Fruit fly (Drosophila melanogaster) whole organism, embryonic: Measurements from ENCODE around the gene Setx.

Source experiments
- Ada2b ChIP-seq: fragments of 200-800 bp; sonication (Bioruptor generic); IDR thresholded peaks from 2 replicates; pipeline ENCODE4 v1.3.6; 2022; ENCODE audit warnings: missing biosample characterization, missing genetic modification characterization
- Blimp-1 ChIP-seq: fragments of 200-800 bp; sonication (Bioruptor generic); optimal IDR thresholded peaks from 3 replicates; lab custom pipeline; 2018; ENCODE audit warnings: missing biosample characterization, missing genetic modification characterization, mild to moderate bottlenecking, moderate library complexity, missing genetic modification reagents
- C15 ChIP-seq: fragments of 200-800 bp; sonication (Bioruptor generic); IDR thresholded peaks from 3 replicates; pipeline ENCODE4 v1.3.6; 2022; ENCODE audit warnings: missing biosample characterization, missing genetic modification characterization
- CG11085 ChIP-seq: fragments of 200-800 bp; sonication (Bioruptor generic); IDR thresholded peaks from 2 replicates; pipeline ENCODE4 v1.3.6; 2022; ENCODE audit warnings: missing biosample characterization, missing genetic modification characterization
- CG11560 ChIP-seq: fragments of 200-800 bp; sonication (Bioruptor generic); IDR thresholded peaks from 3 replicates; pipeline ENCODE4 v1.3.6; 2022; ENCODE audit warnings: missing biosample characterization, missing genetic modification characterization
- CG11723 ChIP-seq: fragments of 200-800 bp; sonication (Bioruptor generic); optimal IDR thresholded peaks from 2 replicates; lab custom pipeline; 2017; ENCODE audit warnings: missing biosample characterization, mild to moderate bottlenecking, missing genetic modification characterization
- CG13296 ChIP-seq: fragments of 200-800 bp; sonication (Bioruptor generic); optimal IDR thresholded peaks from 3 replicates; lab custom pipeline; 2018; ENCODE audit warnings: missing biosample characterization, mild to moderate bottlenecking, missing genetic modification characterization
- CG15269 ChIP-seq: fragments of 200-800 bp; sonication (Bioruptor generic); optimal IDR thresholded peaks from 2 replicates; lab custom pipeline; 2018; ENCODE audit warnings: missing biosample characterization, mild to moderate bottlenecking, missing genetic modification characterization, moderate library complexity
- CG15479 ChIP-seq: fragments of 200-800 bp; sonication (Bioruptor generic); optimal IDR thresholded peaks from 3 replicates; lab custom pipeline; 2019; ENCODE audit warnings: missing biosample characterization, mild to moderate bottlenecking, missing genetic modification characterization, moderate library complexity
- CG16779 ChIP-seq: fragments of 200-800 bp; sonication (Bioruptor generic); IDR thresholded peaks from 2 replicates; pipeline ENCODE4 v1.3.6; 2022; ENCODE audit warnings: missing biosample characterization, missing genetic modification characterization
- CG17802 ChIP-seq: fragments of 200-800 bp; sonication (Bioruptor generic); optimal IDR thresholded peaks from 2 replicates; lab custom pipeline; 2018; ENCODE audit warnings: missing biosample characterization, mild to moderate bottlenecking, missing genetic modification characterization, moderate library complexity
- CG2116 ChIP-seq: fragments of 200-800 bp; sonication (Bioruptor generic); optimal IDR thresholded peaks from 3 replicates; lab custom pipeline; 2018; ENCODE audit warnings: missing biosample characterization, mild to moderate bottlenecking, missing genetic modification characterization
- CG2199 ChIP-seq: fragments of 200-800 bp; sonication (Bioruptor generic); IDR thresholded peaks from 3 replicates; pipeline ENCODE4 v1.3.6; 2022; ENCODE audit warnings: missing biosample characterization, missing genetic modification characterization
- CG2202 ChIP-seq: fragments of 200-800 bp; sonication (Bioruptor generic); optimal IDR thresholded peaks from 2 replicates; lab custom pipeline; 2018; ENCODE audit warnings: missing biosample characterization, mild to moderate bottlenecking, missing genetic modification characterization
- CG30403 ChIP-seq: fragments of 200-800 bp; sonication (Bioruptor generic); optimal IDR thresholded peaks from 3 replicates; lab custom pipeline; 2016; ENCODE audit warnings: missing biosample characterization, missing genetic modification characterization
- CG3995 ChIP-seq: fragments of 200-800 bp; sonication (Bioruptor generic); optimal IDR thresholded peaks from 3 replicates; lab custom pipeline; 2016; ENCODE audit warnings: missing biosample characterization, missing genetic modification characterization
- CG4424 ChIP-seq: fragments of 200-800 bp; sonication (Bioruptor generic); optimal IDR thresholded peaks from 3 replicates; lab custom pipeline; 2016; ENCODE audit warnings: missing biosample characterization, missing genetic modification characterization
- CG4730 ChIP-seq: fragments of 200-800 bp; sonication (Bioruptor generic); IDR thresholded peaks from 2 replicates; pipeline ENCODE4 v1.3.6; 2022; ENCODE audit warnings: missing biosample characterization, missing genetic modification characterization
- CG5180 ChIP-seq: fragments of 200-800 bp; sonication (Bioruptor generic); optimal IDR thresholded peaks from 3 replicates; lab custom pipeline; 2017; ENCODE audit warnings: missing biosample characterization, missing genetic modification characterization, mild to moderate bottlenecking, moderate library complexity, missing genetic modification reagents
- CG5245 ChIP-seq: fragments of 200-800 bp; sonication (Bioruptor generic); optimal IDR thresholded peaks from 3 replicates; lab custom pipeline; 2016; ENCODE audit warnings: missing biosample characterization, missing genetic modification characterization
- CG5953 ChIP-seq: fragments of 200-800 bp; sonication (Bioruptor generic); IDR thresholded peaks from 2 replicates; pipeline ENCODE4 v1.3.6; 2022; ENCODE audit warnings: missing biosample characterization, missing genetic modification characterization
- CG6683 ChIP-seq: fragments of 200-800 bp; sonication (Bioruptor generic); optimal IDR thresholded peaks from 2 replicates; lab custom pipeline; 2017; ENCODE audit warnings: missing biosample characterization, mild to moderate bottlenecking, missing genetic modification characterization, missing genetic modification reagents
- CG7745 ChIP-seq: fragments of 200-800 bp; sonication (Bioruptor generic); optimal IDR thresholded peaks from 2 replicates; lab custom pipeline; 2018; ENCODE audit warnings: missing biosample characterization, mild to moderate bottlenecking, missing genetic modification characterization, moderate library complexity
- CG8089 ChIP-seq: fragments of 200-800 bp; sonication (Bioruptor generic); optimal IDR thresholded peaks from 3 replicates; lab custom pipeline; 2016; ENCODE audit warnings: missing biosample characterization, missing genetic modification characterization
- CG8478 ChIP-seq: fragments of >200 bp; optimal IDR thresholded peaks from 2 replicates; lab custom pipeline; 2018
- CG9215 ChIP-seq: fragments of 200-800 bp; sonication (Bioruptor generic); IDR thresholded peaks from 2 replicates; pipeline ENCODE4 v1.3.6; 2022; ENCODE audit warnings: missing biosample characterization, missing genetic modification characterization
- CoRest ChIP-seq: fragments of 200-800 bp; sonication (Bioruptor generic); optimal IDR thresholded peaks from 3 replicates; lab custom pipeline; 2018; ENCODE audit warnings: missing biosample characterization, mild to moderate bottlenecking, missing genetic modification characterization, moderate library complexity
- D ChIP-seq, 2 experiments: fragments of 200-800 bp in 1 of 2; fragments of >200 bp in 1 of 2; sonication (Bioruptor generic) in 1 of 2; optimal IDR thresholded peaks; 2 replicates in 1 of 2; 3 replicates in 1 of 2; lab custom pipeline; 2017; ENCODE audit warnings: mild to moderate bottlenecking in 1 of 2, missing biosample characterization in 1 of 2, missing genetic modification characterization in 1 of 2, missing genetic modification reagents in 1 of 2
- Deaf1 ChIP-seq: fragments of 200-800 bp; optimal IDR thresholded peaks from 3 replicates; lab custom pipeline; 2019; ENCODE audit warnings: missing biosample characterization, mild to moderate bottlenecking, missing genetic modification characterization, moderate library complexity
- Dll ChIP-seq: fragments of 200-800 bp; sonication (Bioruptor generic); IDR thresholded peaks from 4 replicates; pipeline ENCODE4 v1.3.6; 2022; ENCODE audit warnings: missing biosample characterization, missing genetic modification characterization; ENCODE audit not compliant: partially characterized antibody
- HHEX ChIP-seq: fragments of 200-800 bp; sonication (Bioruptor generic); optimal IDR thresholded peaks from 3 replicates; lab custom pipeline; 2017; ENCODE audit warnings: missing biosample characterization, mild to moderate bottlenecking, missing genetic modification characterization, missing genetic modification reagents
- HLH3B ChIP-seq: fragments of 200-800 bp; sonication (Bioruptor generic); IDR thresholded peaks from 2 replicates; pipeline ENCODE4 v1.3.6; 2022; ENCODE audit warnings: missing biosample characterization, missing genetic modification characterization
- Hmx ChIP-seq: fragments of 200-800 bp; sonication (Bioruptor generic); optimal IDR thresholded peaks from 2 replicates; lab custom pipeline; 2016; ENCODE audit warnings: missing biosample characterization, missing genetic modification characterization
- Meics ChIP-seq: fragments of 200-800 bp; sonication (Bioruptor generic); optimal IDR thresholded peaks from 2 replicates; lab custom pipeline; 2017; ENCODE audit warnings: missing biosample characterization, mild to moderate bottlenecking, missing genetic modification characterization
- Oli ChIP-seq: fragments of 200-800 bp; sonication (Bioruptor generic); optimal IDR thresholded peaks from 2 replicates; lab custom pipeline; 2018; ENCODE audit warnings: missing biosample characterization, mild to moderate bottlenecking, missing genetic modification characterization, moderate library complexity
- Ptx1 ChIP-seq: fragments of 200-800 bp; sonication (Bioruptor generic); IDR thresholded peaks from 2 replicates; pipeline ENCODE4 v1.3.6; 2022; ENCODE audit warnings: missing biosample characterization, missing genetic modification characterization
- Ravus ChIP-seq: fragments of 200-800 bp; sonication (Bioruptor generic); IDR thresholded peaks from 2 replicates; pipeline ENCODE4 v1.3.6; 2022; ENCODE audit warnings: missing biosample characterization, missing genetic modification characterization
- Ssrp ChIP-seq: fragments of 200-800 bp; sonication (Bioruptor generic); optimal IDR thresholded peaks from 2 replicates; lab custom pipeline; 2018; ENCODE audit warnings: missing biosample characterization, mild to moderate bottlenecking, missing genetic modification characterization, moderate library complexity
- az2 ChIP-seq: fragments of 200-800 bp; sonication (Bioruptor generic); optimal IDR thresholded peaks from 3 replicates; lab custom pipeline; 2016; ENCODE audit warnings: missing biosample characterization, missing genetic modification characterization
- bcd ChIP-seq: fragments of 200-800 bp; sonication (Bioruptor generic); optimal IDR thresholded peaks from 2 replicates; lab custom pipeline; 2017; ENCODE audit warnings: missing biosample characterization, mild to moderate bottlenecking, missing genetic modification characterization
- dan ChIP-seq: fragments of 200-800 bp; sonication (Bioruptor generic); IDR thresholded peaks from 2 replicates; pipeline ENCODE4 v1.3.6; 2022; ENCODE audit warnings: missing biosample characterization, missing genetic modification characterization
- danr ChIP-seq: fragments of 200-800 bp; sonication (Bioruptor generic); IDR thresholded peaks from 2 replicates; pipeline ENCODE4 v1.3.6; 2022; ENCODE audit warnings: missing biosample characterization, missing genetic modification characterization
- fd64A ChIP-seq: fragments of 200-800 bp; sonication (Bioruptor generic); optimal IDR thresholded peaks from 3 replicates; lab custom pipeline; 2018; ENCODE audit warnings: missing biosample characterization, mild to moderate bottlenecking, missing genetic modification characterization
- kay ChIP-seq: fragments of 200-800 bp; sonication (Bioruptor generic); optimal IDR thresholded peaks from 2 replicates; lab custom pipeline; 2016; ENCODE audit warnings: missing biosample characterization, missing genetic modification characterization
- lilli ChIP-seq: fragments of 200-800 bp; sonication (Bioruptor generic); optimal IDR thresholded peaks from 3 replicates; lab custom pipeline; 2016; ENCODE audit warnings: missing biosample characterization, missing genetic modification characterization
- peb ChIP-seq: fragments of 200-800 bp; sonication (Bioruptor generic); IDR thresholded peaks from 2 replicates; pipeline ENCODE4 v1.3.6; 2022; ENCODE audit warnings: missing biosample characterization, missing genetic modification characterization
- pzg ChIP-seq: fragments of 200-800 bp; sonication (Bioruptor generic); optimal IDR thresholded peaks from 3 replicates; lab custom pipeline; 2018; ENCODE audit warnings: missing biosample characterization, mild to moderate bottlenecking, missing genetic modification characterization, moderate library complexity
- repo ChIP-seq: fragments of 200-800 bp; sonication (Bioruptor generic); optimal IDR thresholded peaks from 2 replicates; lab custom pipeline; 2016; ENCODE audit warnings: missing biosample characterization, missing genetic modification characterization
- run ChIP-seq: fragments of 200-800 bp; sonication (Bioruptor generic); optimal IDR thresholded peaks from 3 replicates; lab custom pipeline; 2018; ENCODE audit warnings: missing biosample characterization, mild to moderate bottlenecking, missing genetic modification characterization
- stc ChIP-seq: fragments of 200-800 bp; sonication (Bioruptor generic); IDR thresholded peaks from 2 replicates; pipeline ENCODE4 v1.3.6; 2022; ENCODE audit warnings: missing biosample characterization, missing genetic modification characterization
- tin ChIP-seq: fragments of 200-800 bp; sonication (Bioruptor generic); optimal IDR thresholded peaks from 3 replicates; lab custom pipeline; 2016; ENCODE audit warnings: missing biosample characterization, missing genetic modification characterization
- vvl ChIP-seq: fragments of 200-800 bp; sonication (Bioruptor generic); IDR thresholded peaks from 2 replicates; pipeline ENCODE4 v1.3.6; 2022; ENCODE audit warnings: missing biosample characterization, missing genetic modification characterization

The Setx gene

DNA sequence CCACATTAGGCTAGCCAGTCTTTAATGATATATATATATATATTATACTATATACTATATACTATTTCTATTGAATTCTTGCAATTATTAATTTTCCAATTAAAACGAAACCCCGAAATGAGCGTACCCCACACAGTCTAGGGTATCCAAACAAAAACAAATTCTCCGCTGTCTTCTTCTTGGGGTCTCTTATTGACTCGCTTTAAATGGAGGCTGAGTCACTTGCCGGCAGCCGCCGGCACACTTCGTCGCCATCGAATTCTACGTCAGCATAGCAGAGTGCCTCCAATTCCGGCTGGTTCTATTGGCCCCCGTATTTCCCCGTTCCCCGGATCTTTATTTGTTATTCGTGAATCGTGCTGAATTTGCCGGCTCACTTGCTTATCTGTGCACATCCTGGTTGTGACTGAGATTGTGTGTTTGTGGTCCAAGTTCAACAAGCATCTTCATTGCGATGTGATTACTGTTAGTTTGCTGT, 42.6 kb downstream of the Setx start (continued):
- TF ChIP-seq CG8089 (GFP tag; lab: Kevin White, UChicago) (no peak), Blimp-1 (GFP tag; lab: Kevin White, UChicago) (no peak), CG5245 (GFP tag; lab: Kevin White, UChicago) (no peak), CG15269 (tag; lab: Kevin White, UChicago) (peak; percentile 37), peb (GFP tag; lab: Robert Waterston, UW) (no peak), CG16779 (GFP tag; lab: Robert Waterston, UW) (no peak), CG13296 (GFP tag; lab: Kevin White, UChicago) (no peak), CG4730 (GFP tag; lab: Robert Waterston, UW) (no peak), CG5953 (GFP tag; lab: Robert Waterston, UW) (no peak), C15 (GFP tag; lab: Robert Waterston, UW) (no peak), CG9215 (GFP tag; lab: Robert Waterston, UW) (no peak), CG2116 (GFP tag; lab: Kevin White, UChicago) (no peak), CG2202 (tag; lab: Kevin White, UChicago) (no peak), CG11085 (GFP tag; lab: Robert Waterston, UW) (no peak), CG30403 (GFP tag; lab: Kevin White, UChicago) (no peak), tin (GFP tag; lab: Kevin White, UChicago) (no peak), bcd (GFP tag; lab: Kevin White, UChicago) (no peak), D (optimal IDR thresholded peaks at IDR 0.05; lab: Kevin White, UChicago) (no peak), D (GFP tag; optimal IDR thresholded peaks at IDR 0.05; lab: Kevin White, UChicago) (no peak), Dll (GFP tag; lab: Robert Waterston, UW) (no peak), CG15479 (GFP tag; lab: Kevin White, UChicago) (no peak), HHEX (no peak), Ssrp (tag; lab: Kevin White, UChicago) (no peak), CG7745 (no peak), CG2199 (GFP tag; lab: Robert Waterston, UW) (no peak), Deaf1 (tag; lab: Kevin White, UChicago) (peak; percentile 24), CG11560 (tag; lab: Robert Waterston, UW) (no peak), CG17802 (tag; lab: Kevin White, UChicago) (no peak), kay (GFP tag; lab: Kevin White, UChicago) (peak; percentile 24), Meics (GFP tag; lab: Kevin White, UChicago) (peak; percentile 56), HLH3B (no peak), vvl (GFP tag; lab: Robert Waterston, UW) (no peak), lilli (GFP tag; lab: Kevin White, UChicago) (no peak), az2 (no peak), CoRest (tag; lab: Kevin White, UChicago) (peak; percentile 41), Oli (tag; lab: Kevin White, UChicago) (peak; percentile 3), CG6683 (GFP tag; lab: Kevin White, UChicago) (no peak), stc (GFP tag; lab: Robert Waterston, UW) (0 out of 2 replicates have a peak, but pooled peaks have one; percentile 26), Ravus (no peak), CG4424 (GFP tag; lab: Kevin White, UChicago) (no peak), repo (GFP tag; lab: Kevin White, UChicago) (no peak), CG5180 (GFP tag; lab: Kevin White, UChicago) (no peak), dan (GFP tag; lab: Robert Waterston, UW) (no peak), fd64A (no peak), CG11723 (GFP tag; lab: Kevin White, UChicago) (no peak), CG8478 (no peak), pzg (GFP tag; lab: Kevin White, UChicago) (no peak), Ada2b (GFP tag; lab: Robert Waterston, UW) (no peak), run (tag; lab: Kevin White, UChicago) (no peak), danr (no peak), CG3995 (GFP tag; lab: Kevin White, UChicago) (no peak), Hmx (GFP tag; lab: Kevin White, UChicago) (no peak), Ptx1 (no peak)
